Worm (Caenorhabditis elegans): ENCODE measurements around the gene srd-20.

srd-20 gene

ce11 chrV:6096559-6097155, 41.3 kb downstream of the srd-20 start, which contains the start of gene smut-1:
Gene smut-1 (plus strand): TSS chrV:6097105.
- no peak for TF ChIP-seq php-3 (GFP tag; IDR thresholded peaks at IDR 0.05)
- TF ChIP-seq madf-9 (GFP tag; conservative IDR thresholded peaks at IDR 0.05) = no peak
- TF ChIP-seq hmg-1.1 (GFP tag; IDR thresholded peaks at IDR 0.05) = no peak
- no peak for TF ChIP-seq lin-39 (tag; optimal IDR thresholded peaks at IDR 0.05)
- TF ChIP-seq ceh-28 (tag; optimal IDR thresholded peaks at IDR 0.05) = no peak
- TF ChIP-seq zfp-2 (tag; optimal IDR thresholded peaks at IDR 0.05) = no peak
- TF ChIP-seq aha-1 (tag) = no peak

ce11 chrV:6098755-6099155, 43.4 kb downstream of the srd-20 start:
- TF ChIP-seq F49E8.2 (tag; optimal IDR thresholded peaks at IDR 0.05; ENCODE audit: borderline replicate concordance) = no peak
- TF ChIP-seq nhr-237 (tag; optimal IDR thresholded peaks at IDR 0.05) = no peak
- TF ChIP-seq nhr-48 (tag; optimal IDR thresholded peaks at IDR 0.05) = peak; percentile 37
- no peak for TF ChIP-seq Y105C5A.15 (GFP tag; IDR thresholded peaks at IDR 0.05)
- TF ChIP-seq tra-1 (GFP tag; IDR thresholded peaks at IDR 0.05) = 0 out of 2 replicates have a peak, but pooled peaks have one; percentile 13
- peak; percentile 51 for TF ChIP-seq zfp-3 (GFP tag; conservative IDR thresholded peaks at IDR 0.05)
- TF ChIP-seq arid-1 (GFP tag; conservative IDR thresholded peaks at IDR 0.05) = no peak
- peak; percentile 55 for TF ChIP-seq nhr-102 (tag; optimal IDR thresholded peaks at IDR 0.05)
- TF ChIP-seq zip-11 (GFP tag; IDR thresholded peaks at IDR 0.05) = no peak
- no peak for TF ChIP-seq Y5F2A.4 (GFP tag; optimal IDR thresholded peaks at IDR 0.05)
- no peak for TF ChIP-seq ces-1 (GFP tag; optimal IDR thresholded peaks at IDR 0.05)
- no peak for TF ChIP-seq spr-3 (GFP tag; optimal IDR thresholded peaks at IDR 0.05)
- no peak for TF ChIP-seq ama-1 (optimal IDR thresholded peaks at IDR 0.05)
- TF ChIP-seq ceh-32 (tag; optimal IDR thresholded peaks at IDR 0.05; ENCODE audit: poor library complexity) = no peak
- no peak for TF ChIP-seq nhr-6 (tag; optimal IDR thresholded peaks at IDR 0.05)
- TF ChIP-seq snpc-1.2 (GFP tag; IDR thresholded peaks at IDR 0.05) = 0 out of 2 replicates have a peak, but pooled peaks have one; percentile 10
- no peak for TF ChIP-seq hif-1 (tag; optimal IDR thresholded peaks at IDR 0.05)
- peak; percentile 43; the same call in 1 of the 2 replicates for TF ChIP-seq pha-4 (GFP tag; IDR thresholded peaks at IDR 0.05)
- TF ChIP-seq pha-4 (tag; optimal IDR thresholded peaks at IDR 0.05) = no peak
- TF ChIP-seq unc-62 (GFP tag; optimal IDR thresholded peaks at IDR 0.05 in 1 of 2) = peak in 1 of 2 experiments; percentile 84
- no peak for TF ChIP-seq unc-62 (tag; optimal IDR thresholded peaks at IDR 0.05)
- peak; percentile 36 for TF ChIP-seq dve-1 (tag; optimal IDR thresholded peaks at IDR 0.05; ENCODE audit: insufficient read depth)
- TF ChIP-seq ctbp-1 (GFP tag; IDR thresholded peaks at IDR 0.05) = no peak
- TF ChIP-seq daf-16 (GFP tag; optimal IDR thresholded peaks at IDR 0.05) = peak in 1 of 2 experiments; percentile 3
- peak; percentile 61 for TF ChIP-seq daf-16 (tag; optimal IDR thresholded peaks at IDR 0.05)
- peak; percentile 10 for TF ChIP-seq pqm-1 (tag; optimal IDR thresholded peaks at IDR 0.05)
- peak; percentile 14 for TF ChIP-seq nhr-10 (tag; optimal IDR thresholded peaks at IDR 0.05)
- no peak for TF ChIP-seq egl-27 (tag; optimal IDR thresholded peaks at IDR 0.05)
- peak; percentile 36; the same call in 1 of the 2 replicates for TF ChIP-seq Y75B8A.6 (GFP tag; IDR thresholded peaks at IDR 0.05)
- peak; percentile 23 for TF ChIP-seq F10B5.3 (tag; optimal IDR thresholded peaks at IDR 0.05)
- no peak for TF ChIP-seq mdt-29 (GFP tag; IDR thresholded peaks at IDR 0.05)
- TF ChIP-seq mes-2 (tag; optimal IDR thresholded peaks at IDR 0.05; ENCODE audit: poor library complexity, severe bottlenecking) = no peak
- no peak for TF ChIP-seq gei-8 (GFP tag; optimal IDR thresholded peaks at IDR 0.05)
- peak; percentile 6 for TF ChIP-seq hlh-11 (tag; optimal IDR thresholded peaks at IDR 0.05)
- TF ChIP-seq lsy-2 (tag; optimal IDR thresholded peaks at IDR 0.05) = peak in 1 of 2 experiments; percentile 65
- TF ChIP-seq lin-38 (GFP tag; IDR thresholded peaks at IDR 0.05) = peak; percentile 39
- no peak for TF ChIP-seq Y48G9A.11 (GFP tag; IDR thresholded peaks at IDR 0.05)
- no peak for TF ChIP-seq ZK337.2 (GFP tag; IDR thresholded peaks at IDR 0.05)
- no peak for TF ChIP-seq nhr-11 (tag; optimal IDR thresholded peaks at IDR 0.05)
- TF ChIP-seq aha-1 (tag) = peak; percentile 77
- no peak for TF ChIP-seq madf-9 (GFP tag; conservative IDR thresholded peaks at IDR 0.05)
- peak; percentile 3 for TF ChIP-seq fos-1 (tag; optimal IDR thresholded peaks at IDR 0.05)
- peak; percentile 52; the same call in 1 of the 2 replicates for TF ChIP-seq T26A8.4 (GFP tag; IDR thresholded peaks at IDR 0.05)
- peak; percentile 24 for TF ChIP-seq lin-13 (GFP tag; optimal IDR thresholded peaks at IDR 0.05)

Data from whole organism, L4 larva.